Worm (Caenorhabditis elegans) whole organism, mixed stage, embryonic: ENCODE results near the gene Y7A5A.1.

Source experiments
- blmp-1 ChIP-seq: fragments of 150-350 bp; optimal IDR thresholded peaks from 2 replicates; lab custom pipeline; 2014; ENCODE audit warnings: missing biosample characterization, missing genetic modification characterization
- cnd-1 ChIP-seq: fragments of 200-800 bp; sonication (Bioruptor generic); optimal IDR thresholded peaks from 2 replicates; lab custom pipeline; 2018; ENCODE audit warnings: mild to moderate bottlenecking, missing genetic modification characterization, missing compliant biosample characterization
- elt-1 ChIP-seq: sonication (generic microtip); optimal IDR thresholded peaks from 2 replicates; lab custom pipeline; 2017; ENCODE audit warnings: missing genetic modification characterization, mild to moderate bottlenecking, missing compliant biosample characterization, antibody characterized with exemption, moderate library complexity, borderline replicate concordance; ENCODE audit not compliant: insufficient read depth
- lsy-2 ChIP-seq: fragments of 150-350 bp; optimal IDR thresholded peaks from 2 replicates; lab custom pipeline; 2014; ENCODE audit warnings: missing biosample characterization, missing genetic modification characterization
- nhr-237 ChIP-seq: fragments of 150-350 bp; optimal IDR thresholded peaks from 2 replicates; lab custom pipeline; 2014; ENCODE audit warnings: missing biosample characterization, missing genetic modification characterization
- pha-4 ChIP-seq: fragments of 150-350 bp; optimal IDR thresholded peaks from 2 replicates; lab custom pipeline; 2018; ENCODE audit warnings: missing biosample characterization, missing genetic modification reagents, missing genetic modification characterization
- snpc-4 ChIP-seq: fragments of 150-350 bp; optimal IDR thresholded peaks from 2 replicates; lab custom pipeline; 2014; ENCODE audit warnings: missing biosample characterization, missing genetic modification characterization
- unc-39 ChIP-seq: fragments of 150-350 bp; optimal IDR thresholded peaks from 2 replicates; lab custom pipeline; 2014; ENCODE audit warnings: missing biosample characterization, missing genetic modification characterization
- unc-62 ChIP-seq: fragments of 150-350 bp; optimal IDR thresholded peaks from 2 replicates; lab custom pipeline; 2014; ENCODE audit warnings: missing biosample characterization, missing genetic modification reagents, missing genetic modification characterization
- ztf-11 ChIP-seq: fragments of 150-350 bp; optimal IDR thresholded peaks from 2 replicates; lab custom pipeline; 2014; ENCODE audit warnings: missing biosample characterization, missing genetic modification characterization

ce11 chrX:15814548-15814947 lies 43.3 kb upstream of the Y7A5A.1 start:
- TF ChIP-seq unc-62 (no peak), cnd-1 (tag; lab: Kevin White, UChicago) (no peak), elt-1 (tag; lab: Kevin White, UChicago) (no peak), blmp-1 (tag; lab: Kevin White, UChicago) (no peak), ztf-11 (tag; lab: Kevin White, UChicago) (no peak), lsy-2 (tag; lab: Kevin White, UChicago) (no peak), nhr-237 (no peak), snpc-4 (tag; lab: Kevin White, UChicago) (no peak), pha-4 (tag; lab: Kevin White, UChicago) (no peak), unc-39 (no peak)
